Fruit fly (Drosophila melanogaster) whole organism, embryonic: ENCODE results near the gene Indy.

Experiments
- Ada2b ChIP-seq: fragments of 200-800 bp; sonication (Bioruptor generic); IDR thresholded peaks from 2 replicates; pipeline ENCODE4 v1.3.6; 2022; ENCODE audit warnings: missing biosample characterization, missing genetic modification characterization
- Aef1 ChIP-seq: fragments of 200-800 bp; sonication (Bioruptor generic); IDR thresholded peaks from 3 replicates; pipeline ENCODE4 v1.3.6; 2022; ENCODE audit warnings: missing biosample characterization, missing genetic modification characterization
- B-H2 ChIP-seq: fragments of 200-800 bp; sonication (Bioruptor generic); optimal IDR thresholded peaks from 2 replicates; lab custom pipeline; 2018; ENCODE audit warnings: missing biosample characterization, mild to moderate bottlenecking, missing genetic modification characterization
- Bdp1 ChIP-seq: fragments of 200-800 bp; sonication (Bioruptor generic); optimal IDR thresholded peaks from 3 replicates; lab custom pipeline; 2016; ENCODE audit warnings: missing biosample characterization, missing genetic modification characterization
- Blimp-1 ChIP-seq: fragments of 200-800 bp; sonication (Bioruptor generic); optimal IDR thresholded peaks from 3 replicates; lab custom pipeline; 2018; ENCODE audit warnings: missing biosample characterization, missing genetic modification characterization, mild to moderate bottlenecking, moderate library complexity, missing genetic modification reagents
- CG10654 ChIP-seq: fragments of 200-800 bp; sonication (Bioruptor generic); optimal IDR thresholded peaks from 2 replicates; lab custom pipeline; 2016; ENCODE audit warnings: missing biosample characterization, missing genetic modification characterization
- CG11696 ChIP-seq: fragments of 200-800 bp; sonication (Bioruptor generic); IDR thresholded peaks from 2 replicates; pipeline ENCODE4 v1.3.6; 2022; ENCODE audit warnings: missing biosample characterization, missing genetic modification characterization
- CG12659 ChIP-seq: fragments of 200-800 bp; sonication (Bioruptor generic); optimal IDR thresholded peaks from 3 replicates; lab custom pipeline; 2017; ENCODE audit warnings: mild to moderate bottlenecking, missing biosample characterization, missing genetic modification reagents, missing genetic modification characterization
- CG15073 ChIP-seq: fragments of 200-800 bp; sonication (Bioruptor generic); optimal IDR thresholded peaks from 2 replicates; lab custom pipeline; 2016; ENCODE audit warnings: missing biosample characterization, missing genetic modification characterization
- CG18011 ChIP-seq: fragments of 200-800 bp; sonication (Bioruptor generic); optimal IDR thresholded peaks from 2 replicates; lab custom pipeline; 2017; ENCODE audit warnings: missing biosample characterization, missing genetic modification characterization, mild to moderate bottlenecking, moderate library complexity, missing genotype
- CG18262 ChIP-seq: fragments of 200-800 bp; optimal IDR thresholded peaks from 3 replicates; lab custom pipeline; 2019; ENCODE audit warnings: missing biosample characterization, mild to moderate bottlenecking, missing genetic modification characterization, moderate library complexity
- CG2129 ChIP-seq: fragments of 200-800 bp; sonication (Bioruptor generic); IDR thresholded peaks from 2 replicates; pipeline ENCODE4 v1.3.6; 2022; ENCODE audit warnings: missing biosample characterization, missing genetic modification characterization; ENCODE audit not compliant: partially characterized antibody
- CG3065 ChIP-seq: fragments of 200-800 bp; sonication (Bioruptor generic); optimal IDR thresholded peaks from 2 replicates; lab custom pipeline; 2016; ENCODE audit warnings: missing biosample characterization, missing genetic modification characterization
- CG33557 ChIP-seq: fragments of 200-800 bp; sonication (Bioruptor generic); optimal IDR thresholded peaks from 2 replicates; lab custom pipeline; 2019; ENCODE audit warnings: missing biosample characterization, mild to moderate bottlenecking, missing genetic modification characterization, moderate library complexity
- CG3995 ChIP-seq: fragments of 200-800 bp; sonication (Bioruptor generic); optimal IDR thresholded peaks from 3 replicates; lab custom pipeline; 2016; ENCODE audit warnings: missing biosample characterization, missing genetic modification characterization
- CG4730 ChIP-seq: fragments of 200-800 bp; sonication (Bioruptor generic); IDR thresholded peaks from 2 replicates; pipeline ENCODE4 v1.3.6; 2022; ENCODE audit warnings: missing biosample characterization, missing genetic modification characterization
- CG6272 ChIP-seq: fragments of 200-800 bp; sonication (Bioruptor generic); IDR thresholded peaks from 2 replicates; pipeline ENCODE4 v1.3.6; 2022; ENCODE audit warnings: missing biosample characterization, missing genetic modification characterization
- CG7271 ChIP-seq: fragments of 200-800 bp; sonication (Bioruptor generic); optimal IDR thresholded peaks from 2 replicates; lab custom pipeline; 2018; ENCODE audit warnings: missing biosample characterization, mild to moderate bottlenecking, missing genetic modification characterization, moderate library complexity
- CG7786 ChIP-seq: fragments of 200-800 bp; sonication (Bioruptor generic); optimal IDR thresholded peaks from 2 replicates; lab custom pipeline; 2016; ENCODE audit warnings: missing biosample characterization, missing genetic modification characterization
- CG7839 ChIP-seq: fragments of 200-800 bp; sonication (Bioruptor generic); optimal IDR thresholded peaks from 3 replicates; lab custom pipeline; 2018; ENCODE audit warnings: missing biosample characterization, mild to moderate bottlenecking, missing genetic modification characterization, moderate library complexity
- CG8290 ChIP-seq, 3 experiments: fragments of 200-800 bp; sonication (Bioruptor generic); optimal IDR thresholded peaks; 2 replicates each; lab custom pipeline; 2016 to 2019; ENCODE audit warnings: missing biosample characterization in 3 of 3, missing genetic modification characterization in 3 of 3, mild to moderate bottlenecking in 2 of 3, moderate library complexity in 1 of 3
- Chrac-16 ChIP-seq: fragments of 200-800 bp; sonication (Bioruptor generic); optimal IDR thresholded peaks from 3 replicates; lab custom pipeline; 2016; ENCODE audit warnings: missing biosample characterization, missing genetic modification characterization
- D19A ChIP-seq: fragments of 200-800 bp; optimal IDR thresholded peaks from 3 replicates; lab custom pipeline; 2019; ENCODE audit warnings: missing biosample characterization, mild to moderate bottlenecking, missing genetic modification characterization, moderate library complexity
- Dip2 ChIP-seq: fragments of 200-800 bp; sonication (Bioruptor generic); IDR thresholded peaks from 2 replicates; pipeline ENCODE4 v1.3.6; 2022; ENCODE audit warnings: missing biosample characterization, missing genetic modification characterization
- Dll ChIP-seq: fragments of 200-800 bp; sonication (Bioruptor generic); IDR thresholded peaks from 4 replicates; pipeline ENCODE4 v1.3.6; 2022; ENCODE audit warnings: missing biosample characterization, missing genetic modification characterization; ENCODE audit not compliant: partially characterized antibody
- Drgx ChIP-seq: fragments of 200-800 bp; sonication (Bioruptor generic); IDR thresholded peaks from 2 replicates; pipeline ENCODE4 v1.3.6; 2022; ENCODE audit warnings: missing biosample characterization, missing genetic modification characterization
- Fer1 ChIP-seq: fragments of 200-800 bp; sonication (Bioruptor generic); optimal IDR thresholded peaks from 2 replicates; lab custom pipeline; 2017; ENCODE audit warnings: missing biosample characterization, mild to moderate bottlenecking, missing genetic modification characterization
- Fer3 ChIP-seq: fragments of 200-800 bp; sonication (Bioruptor generic); optimal IDR thresholded peaks from 2 replicates; lab custom pipeline; 2018; ENCODE audit warnings: missing biosample characterization, mild to moderate bottlenecking, missing genetic modification characterization, moderate library complexity
- Gug ChIP-seq: fragments of 200-800 bp; sonication (Bioruptor generic); IDR thresholded peaks from 4 replicates; pipeline ENCODE4 v1.3.6; 2022; ENCODE audit warnings: missing biosample characterization, missing genetic modification characterization
- Lhr ChIP-seq: fragments of 200-800 bp; sonication (Bioruptor generic); optimal IDR thresholded peaks from 3 replicates; lab custom pipeline; 2017; ENCODE audit warnings: mild to moderate bottlenecking, missing biosample characterization, missing genetic modification reagents, missing genetic modification characterization
- MESR4 ChIP-seq: fragments of 200-800 bp; sonication (Bioruptor generic); optimal IDR thresholded peaks from 2 replicates; lab custom pipeline; 2018; ENCODE audit warnings: missing biosample characterization, mild to moderate bottlenecking, missing genetic modification characterization, moderate library complexity
- Max ChIP-seq: fragments of 200-800 bp; sonication (Bioruptor generic); optimal IDR thresholded peaks from 2 replicates; lab custom pipeline; 2016; ENCODE audit warnings: missing biosample characterization, mild to moderate bottlenecking, missing genetic modification characterization
- Myb ChIP-seq: fragments of 200-800 bp; sonication (Bioruptor generic); optimal IDR thresholded peaks from 2 replicates; lab custom pipeline; 2016; ENCODE audit warnings: missing biosample characterization, missing genetic modification characterization
- Nf-YB ChIP-seq: fragments of 200-800 bp; sonication (Bioruptor generic); optimal IDR thresholded peaks from 3 replicates; lab custom pipeline; 2019; ENCODE audit warnings: missing biosample characterization, mild to moderate bottlenecking, missing genetic modification characterization, moderate library complexity
- Opbp ChIP-seq: fragments of 200-800 bp; sonication (Bioruptor generic); IDR thresholded peaks from 3 replicates; pipeline ENCODE4 v1.3.6; 2022; ENCODE audit warnings: missing biosample characterization, missing genetic modification characterization; ENCODE audit not compliant: partially characterized antibody
- Optix ChIP-seq: fragments of 200-800 bp; sonication (Bioruptor generic); IDR thresholded peaks from 3 replicates; pipeline ENCODE4 v1.3.6; 2022; ENCODE audit warnings: missing biosample characterization, missing genetic modification characterization
- Ptx1 ChIP-seq: fragments of 200-800 bp; sonication (Bioruptor generic); IDR thresholded peaks from 2 replicates; pipeline ENCODE4 v1.3.6; 2022; ENCODE audit warnings: missing biosample characterization, missing genetic modification characterization
- Sin3A ChIP-seq: fragments of >200 bp; optimal IDR thresholded peaks from 2 replicates; lab custom pipeline; 2018
- TFAM ChIP-seq: fragments of 200-800 bp; sonication (Bioruptor generic); optimal IDR thresholded peaks from 2 replicates; lab custom pipeline; 2017; ENCODE audit warnings: missing biosample characterization, missing genetic modification characterization, inconsistent platforms
- croc ChIP-seq: fragments of 200-800 bp; sonication (Bioruptor generic); conservative IDR thresholded peaks from 3 replicates; pipeline ENCODE4 v1.3.6; 2022; ENCODE audit warnings: missing biosample characterization, missing genetic modification characterization
- crol ChIP-seq: fragments of 200-800 bp; sonication (Bioruptor generic); IDR thresholded peaks from 2 replicates; pipeline ENCODE4 v1.3.6; 2022; ENCODE audit warnings: missing biosample characterization, missing genetic modification characterization
- dpn ChIP-seq, 2 experiments: fragments of 200-800 bp; sonication (Bioruptor generic); optimal IDR thresholded peaks; 3 replicates each; lab custom pipeline; 2016; ENCODE audit warnings: missing biosample characterization in 2 of 2, missing genetic modification characterization in 2 of 2
- gsb-n ChIP-seq: fragments of 200-800 bp; sonication (Bioruptor generic); optimal IDR thresholded peaks from 3 replicates; lab custom pipeline; 2018; ENCODE audit warnings: missing biosample characterization, mild to moderate bottlenecking, missing genetic modification characterization
- hb ChIP-seq: fragments of 200-800 bp; sonication (Bioruptor generic); IDR thresholded peaks from 3 replicates; pipeline ENCODE4 v1.3.6; 2022; ENCODE audit warnings: missing biosample characterization, missing genetic modification characterization; ENCODE audit not compliant: partially characterized antibody
- sqz ChIP-seq: fragments of 200-800 bp; sonication (Bioruptor generic); optimal IDR thresholded peaks from 3 replicates; lab custom pipeline; 2018; ENCODE audit warnings: missing biosample characterization, mild to moderate bottlenecking, missing genetic modification characterization
- tna ChIP-seq: fragments of 200-800 bp; sonication (Bioruptor generic); IDR thresholded peaks from 2 replicates; pipeline ENCODE4 v1.3.6; 2022; ENCODE audit warnings: missing biosample characterization, missing genetic modification characterization; ENCODE audit not compliant: partially characterized antibody
- vnd ChIP-seq: fragments of 200-800 bp; sonication (Bioruptor generic); IDR thresholded peaks from 3 replicates; pipeline ENCODE4 v1.3.6; 2022; ENCODE audit warnings: missing biosample characterization, missing genetic modification characterization; ENCODE audit not compliant: partially characterized antibody
- wor ChIP-seq: fragments of 200-800 bp; sonication (Bioruptor generic); IDR thresholded peaks from 2 replicates; pipeline ENCODE4 v1.3.6; 2022; ENCODE audit warnings: missing biosample characterization, missing genetic modification characterization

Indy gene

DNA sequence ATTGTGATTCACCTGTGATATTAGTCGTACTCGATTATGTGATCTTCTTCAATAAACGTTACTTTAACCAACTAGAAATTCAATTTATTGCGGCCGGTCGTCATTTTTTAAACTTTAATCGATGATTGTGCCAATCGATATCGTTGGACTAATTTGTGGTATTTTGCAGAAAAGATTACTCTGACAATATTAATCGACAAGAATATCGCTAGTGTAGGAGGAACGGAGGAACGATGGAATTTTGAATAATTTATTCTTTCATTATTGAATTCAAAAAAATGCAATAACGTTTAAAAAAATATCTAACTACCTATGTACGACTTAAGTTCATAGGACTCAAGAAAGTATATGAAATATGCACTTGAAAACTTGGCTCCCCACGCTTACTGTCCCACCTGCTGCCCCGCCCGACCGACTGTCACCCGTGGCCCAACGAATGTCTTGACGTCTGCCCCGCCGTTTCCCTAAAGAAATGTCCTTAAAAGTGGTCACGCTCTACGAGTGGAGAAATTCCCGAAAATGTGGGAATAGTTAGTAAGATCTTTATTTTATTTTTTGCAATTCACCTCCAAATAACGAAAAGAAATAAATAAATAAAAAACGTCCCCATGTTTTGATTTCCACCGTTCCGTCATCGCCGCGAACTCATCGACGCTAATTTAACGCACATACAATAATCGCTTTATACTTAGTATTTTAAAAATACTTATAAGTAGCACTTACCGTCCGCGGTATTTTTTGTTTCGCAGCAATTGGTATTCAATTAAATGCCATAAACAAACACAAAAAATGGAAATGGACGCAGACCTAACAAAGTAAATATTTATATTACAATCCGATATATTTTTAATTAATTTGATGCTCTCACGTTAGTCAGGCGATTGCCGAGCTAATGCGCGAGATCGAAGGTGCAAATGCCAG is 19.6 kb upstream of the Indy start, which contains the start of gene CG14074 (continued):
- peak; percentile 16 for TF ChIP-seq Fer1
- TF ChIP-seq crol (GFP tag; lab: Robert Waterston, UW), result no peak
- no peak for TF ChIP-seq Aef1 (GFP tag; lab: Robert Waterston, UW)
- TF ChIP-seq Ada2b (GFP tag; lab: Robert Waterston, UW), result no peak
- no peak for TF ChIP-seq Chrac-16
- TF ChIP-seq vnd (GFP tag; lab: Robert Waterston, UW), result peak; percentile 42; the same call in 1 of the 3 replicates
- no peak for TF ChIP-seq CG3995 (GFP tag; lab: Kevin White, UChicago)
- no peak for TF ChIP-seq CG15073
- TF ChIP-seq Ptx1 (GFP tag; lab: Robert Waterston, UW), result no peak
- TF ChIP-seq Max, result no peak
- no peak for TF ChIP-seq wor
- no peak for TF ChIP-seq gsb-n
- TF ChIP-seq Drgx (GFP tag; lab: Robert Waterston, UW), result no peak
- TF ChIP-seq Lhr, result peak; percentile 9
- TF ChIP-seq B-H2 (GFP tag; lab: Kevin White, UChicago), result no peak
- TF ChIP-seq TFAM (GFP tag; lab: Kevin White, UChicago), result no peak
- TF ChIP-seq CG7271 (tag; lab: Kevin White, UChicago), result peak; percentile 4
- TF ChIP-seq Nf-YB (GFP tag; lab: Kevin White, UChicago), result no peak
- no peak for TF ChIP-seq Optix (GFP tag; lab: Robert Waterston, UW)
- peak; percentile 37; the same call in 1 of the 2 replicates for TF ChIP-seq tna (GFP tag; lab: Robert Waterston, UW)
- TF ChIP-seq MESR4 (GFP tag; lab: Kevin White, UChicago), result peak; percentile 47
- TF ChIP-seq CG18262, result no peak
- no peak for TF ChIP-seq croc (GFP tag; lab: Robert Waterston, UW)
- TF ChIP-seq Gug, result no peak
- TF ChIP-seq sqz (GFP tag; lab: Kevin White, UChicago), result no peak
- TF ChIP-seq Dll (GFP tag; lab: Robert Waterston, UW), result peak; percentile 63; the same call in 1 of the 4 replicates
- no peak for TF ChIP-seq Dip2 (GFP tag; lab: Robert Waterston, UW)
- no peak for TF ChIP-seq D19A (tag; lab: Kevin White, UChicago)
- TF ChIP-seq CG6272, result no peak
- TF ChIP-seq CG7786 (GFP tag; lab: Kevin White, UChicago), result no peak
- TF ChIP-seq CG12659, result peak; percentile 44
- no peak for TF ChIP-seq CG18011 (GFP tag; lab: Kevin White, UChicago)
- peak; percentile 30 for TF ChIP-seq Myb (GFP tag; lab: Kevin White, UChicago)
- TF ChIP-seq Sin3A, result no peak
- TF ChIP-seq CG11696, result no peak
- peak; percentile 13; the same call in 1 of the 2 replicates for TF ChIP-seq CG2129 (GFP tag; lab: Robert Waterston, UW)
- TF ChIP-seq CG3065 (GFP tag; lab: Kevin White, UChicago), result no peak
- no peak for TF ChIP-seq CG10654 (GFP tag; lab: Kevin White, UChicago)
- no peak for TF ChIP-seq CG33557 (GFP tag; lab: Kevin White, UChicago)
- TF ChIP-seq CG8290 (GFP tag; optimal IDR thresholded peaks at IDR 0.05; lab: Kevin White, UChicago), result peak; percentile 12
- peak; percentile 59 to 72 for TF ChIP-seq CG8290 (tag; optimal IDR thresholded peaks at IDR 0.05; lab: Kevin White, UChicago)
- TF ChIP-seq Opbp, result peak; percentile 78; the same call in 2 of the 3 replicates
- TF ChIP-seq Fer3 (tag; lab: Kevin White, UChicago), result no peak
- no peak for TF ChIP-seq Bdp1 (GFP tag; lab: Kevin White, UChicago)
- TF ChIP-seq CG7839 (tag; lab: Kevin White, UChicago), result no peak
- TF ChIP-seq CG4730 (GFP tag; lab: Robert Waterston, UW), result no peak
- TF ChIP-seq dpn (GFP tag; optimal IDR thresholded peaks at IDR 0.05; lab: Kevin White, UChicago), result no peak
- no peak for TF ChIP-seq Blimp-1 (GFP tag; lab: Kevin White, UChicago)
- peak; percentile 72 for TF ChIP-seq hb (GFP tag; lab: Robert Waterston, UW)
